Fruit fly (Drosophila melanogaster) whole organism, wandering third instar larva: Measurements from ENCODE around the gene CG7272.

Experiments
- Abd-B ChIP-seq: fragments of >200 bp; optimal IDR thresholded peaks from 2 replicates; lab custom pipeline; 2017; ENCODE audit warnings: missing biosample characterization, missing genetic modification characterization
- Hr78 ChIP-seq: fragments of >200 bp; optimal IDR thresholded peaks from 2 replicates; lab custom pipeline; 2017; ENCODE audit warnings: missing biosample characterization, missing genetic modification characterization
- Hr83 ChIP-seq: fragments of 200-300 bp; sonication (Bioruptor generic); optimal IDR thresholded peaks from 2 replicates; lab custom pipeline; 2016; ENCODE audit warnings: missing biosample characterization, mild to moderate bottlenecking, missing genetic modification characterization, moderate library complexity; ENCODE audit not compliant: poor library complexity, severe bottlenecking
- Mio ChIP-seq: sonication (Bioruptor generic); optimal IDR thresholded peaks from 2 replicates; lab custom pipeline; 2016; ENCODE audit warnings: missing biosample characterization, missing genetic modification characterization
- br ChIP-seq: fragments of 200-800 bp; sonication (Bioruptor generic); optimal IDR thresholded peaks from 2 replicates; lab custom pipeline; 2016; ENCODE audit warnings: missing biosample characterization, missing genetic modification characterization
- h ChIP-seq: fragments of 200-800 bp; sonication (Bioruptor generic); optimal IDR thresholded peaks from 3 replicates; lab custom pipeline; 2016; ENCODE audit warnings: missing biosample characterization, mild to moderate bottlenecking, missing genetic modification characterization
- jim ChIP-seq: fragments of 175-275, 200-325 bp; sonication (Bioruptor generic); optimal IDR thresholded peaks from 2 replicates; lab custom pipeline; 2016; ENCODE audit warnings: missing biosample characterization, mild to moderate bottlenecking, missing genetic modification characterization
- pan ChIP-seq: fragments of >200 bp; optimal IDR thresholded peaks from 2 replicates; lab custom pipeline; 2017
- usp ChIP-seq: fragments of >200 bp; optimal IDR thresholded peaks from 2 replicates; lab custom pipeline; 2017; ENCODE audit warnings: missing biosample characterization, missing genetic modification characterization

dm6 chr3L:15531423-15532325 is 30.9 kb downstream of the CG7272 start, which contains the start of gene CG43248:
- TF ChIP-seq Mio (GFP tag; lab: Kevin White, UChicago) (no peak), pan (lab: Kevin White, UChicago) (no peak), jim (no peak), Abd-B (no peak), h (GFP tag; lab: Kevin White, UChicago) (no peak), usp (GFP tag; lab: Kevin White, UChicago) (no peak), Hr78 (GFP tag; lab: Kevin White, UChicago) (no peak), Hr83 (GFP tag; lab: Kevin White, UChicago) (no peak), br (GFP tag; lab: Kevin White, UChicago) (no peak)
